Worm (Caenorhabditis elegans) whole organism, L3 larva: ENCODE results near the gene T25B2.1.

Experiments used
- ZK546.5 ChIP-seq: sonication (generic microtip); optimal IDR thresholded peaks from 2 replicates; lab custom pipeline; 2017; ENCODE audit warnings: missing biosample characterization, missing genetic modification characterization
- ceh-82 ChIP-seq: fragments of 150-350 bp; optimal IDR thresholded peaks from 2 replicates; lab custom pipeline; 2014; ENCODE audit warnings: missing biosample characterization, missing genetic modification characterization
- fos-1 ChIP-seq: fragments of 150-350 bp; optimal IDR thresholded peaks from 2 replicates; lab custom pipeline; 2014; ENCODE audit warnings: missing biosample characterization, missing genetic modification characterization
- lin-39 ChIP-seq: fragments of 150-350 bp; optimal IDR thresholded peaks from 2 replicates; lab custom pipeline; 2018; ENCODE audit warnings: missing biosample characterization, missing genetic modification reagents, missing genetic modification characterization
- nhr-12 ChIP-seq: fragments of 150-350 bp; optimal IDR thresholded peaks from 2 replicates; lab custom pipeline; 2014; ENCODE audit warnings: missing biosample characterization, missing genetic modification characterization
- nhr-237 ChIP-seq: fragments of 150-350 bp; optimal IDR thresholded peaks from 2 replicates; lab custom pipeline; 2014; ENCODE audit warnings: missing biosample characterization, missing genetic modification characterization
- nhr-25 ChIP-seq: sonication (generic microtip); optimal IDR thresholded peaks from 2 replicates; lab custom pipeline; 2017; ENCODE audit warnings: missing biosample characterization, missing genetic modification characterization
- nhr-77 ChIP-seq: fragments of 150-350 bp; optimal IDR thresholded peaks from 2 replicates; lab custom pipeline; 2014; ENCODE audit warnings: missing biosample characterization, missing genetic modification characterization
- pqm-1 ChIP-seq: fragments of 150-350 bp; optimal IDR thresholded peaks from 2 replicates; lab custom pipeline; 2017; ENCODE audit warnings: missing biosample characterization, missing genetic modification characterization, inconsistent platforms

ce11 chrX:6129277-6129676 lies 44.5 kb upstream of the T25B2.1 start:
- no peak for TF ChIP-seq fos-1 (tag; lab: Kevin White, UChicago)
- TF ChIP-seq nhr-12, result no peak
- TF ChIP-seq ceh-82, result no peak
- TF ChIP-seq pqm-1 (tag; lab: Kevin White, UChicago), result peak; percentile 53
- TF ChIP-seq nhr-77, result no peak
- TF ChIP-seq nhr-25 (tag; lab: Kevin White, UChicago), result no peak
- no peak for TF ChIP-seq lin-39 (tag; lab: Kevin White, UChicago)
- no peak for TF ChIP-seq ZK546.5 (tag; lab: Kevin White, UChicago)
- no peak for TF ChIP-seq nhr-237 (tag; lab: Kevin White, UChicago)
